ENCODE assay signal across 4 fruit fly cellular contexts in genomic region chr3L:10667341-10667740, dm6.
TF ChIP-seq lines count a peak whose summit lies in the region.

No protein-coding gene starts in this region.

- TF ChIP-seq CTCF in whole organism, embryonic (GFP tag; optimal IDR thresholded peaks at IDR 0.05; lab: Kevin White, UChicago) = no peak

TF ChIP-seq in whole organism, adult, 20 proteins besides CTCF, POLR2A, EP300 and RAD21:
- no peak for TF ChIP-seq toe (GFP tag; optimal IDR thresholded peaks at IDR 0.05; lab: Kevin White, UChicago)
- no peak for TF ChIP-seq Hr96 (GFP tag; optimal IDR thresholded peaks at IDR 0.05; lab: Kevin White, UChicago)
- TF ChIP-seq ovo (GFP tag; optimal IDR thresholded peaks at IDR 0.05; lab: Kevin White, UChicago) = no peak
- TF ChIP-seq tj (GFP tag; optimal IDR thresholded peaks at IDR 0.05; lab: Kevin White, UChicago) = peak; percentile 87
- no peak for TF ChIP-seq CG5204 (GFP tag; optimal IDR thresholded peaks at IDR 0.05; lab: Kevin White, UChicago)
- no peak for TF ChIP-seq Clk (GFP tag; optimal IDR thresholded peaks at IDR 0.05; lab: Kevin White, UChicago)

TF ChIP-seq in whole organism, embryonic, 481 proteins besides CTCF, POLR2A, EP300 and RAD21:
- peak; percentile 45 for TF ChIP-seq CG17385 (GFP tag; optimal IDR thresholded peaks at IDR 0.05; lab: Kevin White, UChicago)
- peak; percentile 35; the same call in 1 of the 2 replicates for TF ChIP-seq CG4360 (GFP tag; IDR thresholded peaks at IDR 0.05; lab: Robert Waterston, UW)
- no peak for TF ChIP-seq CG7372 (GFP tag; IDR thresholded peaks at IDR 0.05; lab: Robert Waterston, UW)
- no peak for TF ChIP-seq CG2199 (GFP tag; IDR thresholded peaks at IDR 0.05; lab: Robert Waterston, UW)
- TF ChIP-seq NC2α (GFP tag; optimal IDR thresholded peaks at IDR 0.05; lab: Kevin White, UChicago) = no peak
- TF ChIP-seq chinmo (GFP tag; IDR thresholded peaks at IDR 0.05; lab: Robert Waterston, UW; ENCODE audit: partially characterized antibody) = peak; percentile 86; the same call in 3 of the 4 replicates
- TF ChIP-seq nmo (GFP tag; optimal IDR thresholded peaks at IDR 0.05; lab: Kevin White, UChicago) = no peak
- 0 out of 2 replicates have a peak, but pooled peaks have one; percentile 12 for TF ChIP-seq CG42726 (GFP tag; IDR thresholded peaks at IDR 0.05; lab: Robert Waterston, UW; ENCODE audit: partially characterized antibody)
- no peak for TF ChIP-seq en (GFP tag; optimal IDR thresholded peaks at IDR 0.05; lab: Kevin White, UChicago)
- peak; percentile 67; the same call in 1 of the 2 replicates for TF ChIP-seq crol (GFP tag; IDR thresholded peaks at IDR 0.05; lab: Robert Waterston, UW)
- TF ChIP-seq corto (GFP tag; optimal IDR thresholded peaks at IDR 0.05; lab: Kevin White, UChicago) = no peak
- TF ChIP-seq chm (GFP tag; IDR thresholded peaks at IDR 0.05; lab: Robert Waterston, UW) = peak; percentile 39; the same call in 1 of the 2 replicates
- TF ChIP-seq CG8478 (optimal IDR thresholded peaks at IDR 0.05; lab: Kevin White, UChicago) = no peak
- peak; percentile 31; the same call in 1 of the 2 replicates for TF ChIP-seq bbx (GFP tag; IDR thresholded peaks at IDR 0.05; lab: Robert Waterston, UW; ENCODE audit: partially characterized antibody)
- TF ChIP-seq cg (GFP tag; optimal IDR thresholded peaks at IDR 0.05; lab: Kevin White, UChicago) = peak; percentile 77
TF ChIP-seq in whole organism, embryonic: peak in this region for 8.

TF ChIP-seq in whole organism, prepupa, 60 proteins besides CTCF, POLR2A, EP300 and RAD21:
- TF ChIP-seq fkh (GFP tag; optimal IDR thresholded peaks at IDR 0.05; lab: Kevin White, UChicago) (peak; percentile 4), vri (GFP tag; optimal IDR thresholded peaks at IDR 0.05; lab: Kevin White, UChicago) (peak; percentile 31), CG8632 (GFP tag; optimal IDR thresholded peaks at IDR 0.05; lab: Kevin White, UChicago) (no peak)

TF ChIP-seq in whole organism, wandering third instar larva, 38 proteins besides CTCF, POLR2A, EP300 and RAD21:
- TF ChIP-seq br (GFP tag; optimal IDR thresholded peaks at IDR 0.05; lab: Kevin White, UChicago) = no peak
- TF ChIP-seq Hr83 (GFP tag; optimal IDR thresholded peaks at IDR 0.05; lab: Kevin White, UChicago; ENCODE audit: poor library complexity, severe bottlenecking) = peak; percentile 34
- peak; percentile 8 for TF ChIP-seq Jra (GFP tag; optimal IDR thresholded peaks at IDR 0.05; lab: Kevin White, UChicago)
- TF ChIP-seq Hnf4 (GFP tag; optimal IDR thresholded peaks at IDR 0.05; lab: Kevin White, UChicago) = no peak
- TF ChIP-seq Dfd (GFP tag; optimal IDR thresholded peaks at IDR 0.05; lab: Kevin White, UChicago) = peak; percentile 38
- peak; percentile 22 for TF ChIP-seq h (GFP tag; optimal IDR thresholded peaks at IDR 0.05; lab: Kevin White, UChicago)
- TF ChIP-seq Vsx2 (GFP tag; optimal IDR thresholded peaks at IDR 0.05; lab: Kevin White, UChicago; ENCODE audit: partially characterized antibody) = no peak
- TF ChIP-seq Rel (GFP tag; optimal IDR thresholded peaks at IDR 0.05; lab: Kevin White, UChicago) = no peak
- peak; percentile 49 for TF ChIP-seq Rel (tag; optimal IDR thresholded peaks at IDR 0.05; lab: Kevin White, UChicago)
- TF ChIP-seq jim (GFP tag; optimal IDR thresholded peaks at IDR 0.05; lab: Kevin White, UChicago) = no peak
- TF ChIP-seq Dif (GFP tag; optimal IDR thresholded peaks at IDR 0.05; lab: Kevin White, UChicago; ENCODE audit: partially characterized antibody) = peak; percentile 15
- TF ChIP-seq psq (GFP tag; optimal IDR thresholded peaks at IDR 0.05; lab: Kevin White, UChicago) = peak; percentile 29
- TF ChIP-seq fru (GFP tag; optimal IDR thresholded peaks at IDR 0.05; lab: Kevin White, UChicago) = peak; percentile 14
- peak; percentile 15 for TF ChIP-seq OdsH (GFP tag; optimal IDR thresholded peaks at IDR 0.05; lab: Kevin White, UChicago)
